Worm (Caenorhabditis elegans): ENCODE measurements around the gene F25B3.4.

DNA sequence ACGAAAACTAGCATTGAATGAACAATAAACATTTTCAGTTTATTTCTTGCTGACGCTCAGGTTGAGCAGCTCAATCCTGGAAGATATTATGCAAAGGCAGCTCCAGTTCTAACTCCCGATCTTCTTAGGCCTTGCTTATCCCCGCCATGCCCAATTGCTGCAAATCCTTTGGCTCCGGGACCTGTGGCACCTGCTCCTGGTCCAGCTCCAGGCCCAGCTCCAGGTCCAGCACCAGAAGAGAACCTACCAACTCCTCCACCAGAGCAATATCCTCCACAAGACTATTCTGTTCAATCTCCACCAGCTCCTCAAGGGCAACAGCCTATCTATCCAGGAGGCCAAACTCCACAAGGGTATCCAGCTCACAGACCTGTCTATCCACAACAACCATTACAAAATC is 47.5 kb upstream of the F25B3.4 start:
- TF ChIP-seq ama-1 (optimal IDR thresholded peaks at IDR 0.05) (no peak), ets-7 (tag; optimal IDR thresholded peaks at IDR 0.05) (no peak), flt-1 (GFP tag; IDR thresholded peaks at IDR 0.05) (no peak), sea-1 (GFP tag; conservative IDR thresholded peaks at IDR 0.05) (no peak)

Data from whole organism, early embryonic.